Fruit fly (Drosophila melanogaster) whole organism, embryonic: ENCODE data around the gene CG6470.

Experiments used
- Adf1 ChIP-seq: fragments of 200-800 bp; sonication (Bioruptor generic); IDR thresholded peaks from 2 replicates; pipeline ENCODE4 v1.3.6; 2022; ENCODE audit warnings: missing biosample characterization, missing genetic modification characterization
- BEAF-32 ChIP-seq: fragments of 200-800 bp; sonication (Bioruptor generic); optimal IDR thresholded peaks from 3 replicates; lab custom pipeline; 2017; ENCODE audit warnings: missing biosample characterization, missing genetic modification characterization, mild to moderate bottlenecking, moderate library complexity, missing genetic modification reagents
- CG10321 ChIP-seq: fragments of 200-800 bp; sonication (Bioruptor generic); IDR thresholded peaks from 2 replicates; pipeline ENCODE4 v1.3.6; 2022; ENCODE audit warnings: missing biosample characterization, missing genetic modification characterization
- CG12071 ChIP-seq: fragments of 200-800 bp; sonication (Bioruptor generic); optimal IDR thresholded peaks from 3 replicates; lab custom pipeline; 2018; ENCODE audit warnings: missing biosample characterization, mild to moderate bottlenecking, missing genetic modification characterization
- CG12155 ChIP-seq: fragments of 200-800 bp; sonication (Bioruptor generic); optimal IDR thresholded peaks from 3 replicates; lab custom pipeline; 2016; ENCODE audit warnings: missing biosample characterization, missing genetic modification characterization
- CG13424 ChIP-seq: fragments of 200-800 bp; sonication (Bioruptor generic); optimal IDR thresholded peaks from 2 replicates; lab custom pipeline; 2019; ENCODE audit warnings: missing biosample characterization, mild to moderate bottlenecking, missing genetic modification characterization, moderate library complexity
- CG13894 ChIP-seq: fragments of 200-800 bp; sonication (Bioruptor generic); optimal IDR thresholded peaks from 3 replicates; lab custom pipeline; 2018; ENCODE audit warnings: missing biosample characterization, mild to moderate bottlenecking, missing genetic modification characterization, moderate library complexity
- CG18011 ChIP-seq: fragments of 200-800 bp; sonication (Bioruptor generic); optimal IDR thresholded peaks from 2 replicates; lab custom pipeline; 2017; ENCODE audit warnings: missing biosample characterization, missing genetic modification characterization, mild to moderate bottlenecking, moderate library complexity, missing genotype
- CG2678 ChIP-seq: fragments of 200-800 bp; sonication (Bioruptor generic); optimal IDR thresholded peaks from 3 replicates; lab custom pipeline; 2019; ENCODE audit warnings: missing biosample characterization, mild to moderate bottlenecking, missing genetic modification characterization, moderate library complexity
- CG2889 ChIP-seq: fragments of 200-800 bp; sonication (Bioruptor generic); IDR thresholded peaks from 3 replicates; pipeline ENCODE4 v1.3.6; 2022; ENCODE audit warnings: missing biosample characterization, missing genetic modification characterization
- CG32767 ChIP-seq: fragments of 200-800 bp; sonication (Bioruptor generic); IDR thresholded peaks from 2 replicates; pipeline ENCODE4 v1.3.6; 2022; ENCODE audit warnings: missing biosample characterization, missing genetic modification characterization
- CG3281 ChIP-seq: fragments of 200-800 bp; sonication (Bioruptor generic); optimal IDR thresholded peaks from 3 replicates; lab custom pipeline; 2017; ENCODE audit warnings: missing biosample characterization, mild to moderate bottlenecking, missing genetic modification characterization
- CG6272 ChIP-seq: fragments of 200-800 bp; sonication (Bioruptor generic); IDR thresholded peaks from 2 replicates; pipeline ENCODE4 v1.3.6; 2022; ENCODE audit warnings: missing biosample characterization, missing genetic modification characterization
- CG6654 ChIP-seq: fragments of 200-800 bp; sonication (Bioruptor generic); optimal IDR thresholded peaks from 2 replicates; lab custom pipeline; 2017; ENCODE audit warnings: missing biosample characterization, mild to moderate bottlenecking, missing genetic modification characterization
- CG6683 ChIP-seq: fragments of 200-800 bp; sonication (Bioruptor generic); optimal IDR thresholded peaks from 2 replicates; lab custom pipeline; 2017; ENCODE audit warnings: missing biosample characterization, mild to moderate bottlenecking, missing genetic modification characterization, missing genetic modification reagents
- CG6791 ChIP-seq: fragments of 200-800 bp; sonication (Bioruptor generic); IDR thresholded peaks from 3 replicates; pipeline ENCODE4 v1.3.6; 2022; ENCODE audit warnings: missing biosample characterization, missing genetic modification characterization; ENCODE audit not compliant: partially characterized antibody
- CG7372 ChIP-seq: fragments of 200-800 bp; sonication (Bioruptor generic); IDR thresholded peaks from 2 replicates; pipeline ENCODE4 v1.3.6; 2022; ENCODE audit warnings: missing biosample characterization, missing genetic modification characterization
- CG7839 ChIP-seq: fragments of 200-800 bp; sonication (Bioruptor generic); optimal IDR thresholded peaks from 3 replicates; lab custom pipeline; 2018; ENCODE audit warnings: missing biosample characterization, mild to moderate bottlenecking, missing genetic modification characterization, moderate library complexity
- CG7963 ChIP-seq: fragments of 200-800 bp; sonication (Bioruptor generic); IDR thresholded peaks from 3 replicates; pipeline ENCODE4 v1.3.6; 2022; ENCODE audit warnings: missing biosample characterization, missing genetic modification characterization; ENCODE audit not compliant: partially characterized antibody
- CG8089 ChIP-seq: fragments of 200-800 bp; sonication (Bioruptor generic); optimal IDR thresholded peaks from 3 replicates; lab custom pipeline; 2016; ENCODE audit warnings: missing biosample characterization, missing genetic modification characterization
- CG8290 ChIP-seq, 3 experiments: fragments of 200-800 bp; sonication (Bioruptor generic); optimal IDR thresholded peaks; 2 replicates each; lab custom pipeline; 2016 to 2019; ENCODE audit warnings: missing biosample characterization in 3 of 3, missing genetic modification characterization in 3 of 3, mild to moderate bottlenecking in 2 of 3, moderate library complexity in 1 of 3
- CG8765 ChIP-seq: fragments of 200-800 bp; sonication (Bioruptor generic); IDR thresholded peaks from 2 replicates; pipeline ENCODE4 v1.3.6; 2022; ENCODE audit warnings: missing biosample characterization, missing genetic modification characterization
- Doc3 ChIP-seq: fragments of 200-800 bp; sonication (Bioruptor generic); IDR thresholded peaks from 3 replicates; pipeline ENCODE4 v1.3.6; 2022; ENCODE audit warnings: missing biosample characterization, missing genetic modification characterization; ENCODE audit not compliant: partially characterized antibody
- Fer2 ChIP-seq: fragments of 200-800 bp; sonication (Bioruptor generic); optimal IDR thresholded peaks from 2 replicates; lab custom pipeline; 2018; ENCODE audit warnings: missing biosample characterization, mild to moderate bottlenecking, missing genetic modification characterization, moderate library complexity
- HLH4C ChIP-seq: fragments of 200-800 bp; sonication (Bioruptor generic); IDR thresholded peaks from 3 replicates; pipeline ENCODE4 v1.3.6; 2022; ENCODE audit warnings: missing biosample characterization, missing genetic modification characterization; ENCODE audit not compliant: partially characterized antibody
- HmgD ChIP-seq: fragments of 200-800 bp; sonication (Bioruptor generic); optimal IDR thresholded peaks from 3 replicates; lab custom pipeline; 2016; ENCODE audit warnings: missing biosample characterization, missing genetic modification characterization
- Hr39 ChIP-seq: fragments of >200 bp; optimal IDR thresholded peaks from 2 replicates; lab custom pipeline; 2017
- Med ChIP-seq: fragments of 200-800 bp; sonication (Bioruptor generic); peaks from one replicate; lab custom pipeline; 2016; ENCODE audit warnings: missing biosample characterization, missing genetic modification characterization, mild to moderate bottlenecking, inconsistent platforms, moderate library complexity
- PHDP ChIP-seq: fragments of 200-800 bp; sonication (Bioruptor generic); optimal IDR thresholded peaks from 3 replicates; lab custom pipeline; 2018; ENCODE audit warnings: missing biosample characterization, mild to moderate bottlenecking, missing genetic modification characterization, moderate library complexity
- Sin3A ChIP-seq: fragments of >200 bp; optimal IDR thresholded peaks from 2 replicates; lab custom pipeline; 2018
- Tbp ChIP-seq: fragments of >200 bp; optimal IDR thresholded peaks from 2 replicates; lab custom pipeline; 2018; ENCODE audit warnings: missing biosample characterization, missing genetic modification characterization
- Vsx1 ChIP-seq: fragments of 200-800 bp; sonication (Bioruptor generic); optimal IDR thresholded peaks from 2 replicates; lab custom pipeline; 2017; ENCODE audit warnings: missing biosample characterization, mild to moderate bottlenecking, missing genetic modification characterization, missing genetic modification reagents
- bigmax ChIP-seq: fragments of 200-800 bp; sonication (Bioruptor generic); optimal IDR thresholded peaks from 2 replicates; lab custom pipeline; 2018; ENCODE audit warnings: missing biosample characterization, mild to moderate bottlenecking, missing genetic modification characterization
- bowl ChIP-seq: fragments of 200-800 bp; sonication (Bioruptor generic); IDR thresholded peaks from 2 replicates; pipeline ENCODE4 v1.3.6; 2022; ENCODE audit warnings: missing biosample characterization, missing genetic modification characterization
- croc ChIP-seq: fragments of 200-800 bp; sonication (Bioruptor generic); conservative IDR thresholded peaks from 3 replicates; pipeline ENCODE4 v1.3.6; 2022; ENCODE audit warnings: missing biosample characterization, missing genetic modification characterization
- disco-r ChIP-seq: fragments of 200-800 bp; sonication (Bioruptor generic); optimal IDR thresholded peaks from 2 replicates; lab custom pipeline; 2016; ENCODE audit warnings: missing biosample characterization, missing genetic modification characterization
- ewg ChIP-seq: fragments of 200-800 bp; sonication (Bioruptor generic); optimal IDR thresholded peaks from 3 replicates; lab custom pipeline; 2017; ENCODE audit warnings: mild to moderate bottlenecking, missing biosample characterization, missing genetic modification reagents, missing genetic modification characterization
- fd102C ChIP-seq: fragments of 200-800 bp; sonication (Bioruptor generic); optimal IDR thresholded peaks from 2 replicates; lab custom pipeline; 2018; ENCODE audit warnings: missing biosample characterization, mild to moderate bottlenecking, missing genetic modification characterization, moderate library complexity
- gce ChIP-seq: fragments of 200-800 bp; sonication (Bioruptor generic); IDR thresholded peaks from 3 replicates; pipeline ENCODE4 v1.3.6; 2022; ENCODE audit warnings: missing biosample characterization, missing genetic modification characterization
- ham ChIP-seq: fragments of 200-800 bp; sonication (Bioruptor generic); IDR thresholded peaks from 2 replicates; pipeline ENCODE4 v1.3.6; 2022; ENCODE audit warnings: missing biosample characterization, missing genetic modification characterization
- mirr ChIP-seq: fragments of 200-800 bp; sonication (Bioruptor generic); optimal IDR thresholded peaks from 3 replicates; lab custom pipeline; 2018; ENCODE audit warnings: missing biosample characterization, mild to moderate bottlenecking, missing genetic modification characterization
- nau ChIP-seq: fragments of 200-800 bp; sonication (Bioruptor generic); optimal IDR thresholded peaks from 3 replicates; lab custom pipeline; 2017; ENCODE audit warnings: missing biosample characterization, mild to moderate bottlenecking, missing genetic modification characterization, missing genetic modification reagents
- pita ChIP-seq: fragments of 200-800 bp; sonication (Bioruptor generic); optimal IDR thresholded peaks from 2 replicates; lab custom pipeline; 2017; ENCODE audit warnings: missing biosample characterization, mild to moderate bottlenecking, missing genetic modification characterization
- repo ChIP-seq: fragments of 200-800 bp; sonication (Bioruptor generic); optimal IDR thresholded peaks from 2 replicates; lab custom pipeline; 2016; ENCODE audit warnings: missing biosample characterization, missing genetic modification characterization
- sens ChIP-seq: fragments of 200-800 bp; sonication (Bioruptor generic); peaks from one replicate; lab custom pipeline; 2016; ENCODE audit warnings: missing biosample characterization, missing genetic modification characterization
- sens-2 ChIP-seq: fragments of 200-800 bp; sonication (Bioruptor generic); IDR thresholded peaks from 2 replicates; pipeline ENCODE4 v1.3.6; 2022; ENCODE audit warnings: missing biosample characterization, missing genetic modification characterization
- sisA ChIP-seq: fragments of 200-800 bp; sonication (Bioruptor generic); IDR thresholded peaks from 2 replicates; pipeline ENCODE4 v1.3.6; 2022; ENCODE audit warnings: missing biosample characterization, missing genetic modification characterization
- slou ChIP-seq: fragments of 200-800 bp; sonication (Bioruptor generic); optimal IDR thresholded peaks from 3 replicates; lab custom pipeline; 2016; ENCODE audit warnings: missing biosample characterization, missing genetic modification characterization
- ssp ChIP-seq: fragments of 200-800 bp; sonication (Bioruptor generic); IDR thresholded peaks from 2 replicates; pipeline ENCODE4 v1.3.6; 2022; ENCODE audit warnings: missing biosample characterization, missing genetic modification characterization
- sug ChIP-seq: fragments of 200-800 bp; optimal IDR thresholded peaks from 2 replicates; lab custom pipeline; 2019; ENCODE audit warnings: missing biosample characterization, mild to moderate bottlenecking, missing genetic modification characterization, moderate library complexity
- tio ChIP-seq: fragments of 200-800 bp; sonication (Bioruptor generic); optimal IDR thresholded peaks from 2 replicates; lab custom pipeline; 2017; ENCODE audit warnings: missing biosample characterization, missing genetic modification characterization, inconsistent platforms
- unpg ChIP-seq: fragments of 200-800 bp; sonication (Bioruptor generic); optimal IDR thresholded peaks from 3 replicates; lab custom pipeline; 2018; ENCODE audit warnings: missing biosample characterization, mild to moderate bottlenecking, missing genetic modification characterization, moderate library complexity

CG6470 gene

dm6 chrX:18510884-18511283 is 3.8 kb downstream of the CG6470 start:
- TF ChIP-seq disco-r: no peak
- TF ChIP-seq Hr39 (lab: Kevin White, UChicago): no peak
- peak; percentile 44 for TF ChIP-seq CG3281
- TF ChIP-seq HLH4C (GFP tag; lab: Robert Waterston, UW): no peak
- no peak for TF ChIP-seq sisA
- TF ChIP-seq CG7963 (GFP tag; lab: Robert Waterston, UW): no peak
- peak; percentile 55 for TF ChIP-seq sug
- TF ChIP-seq CG2889 (GFP tag; lab: Robert Waterston, UW): no peak
- TF ChIP-seq CG10321: no peak
- no peak for TF ChIP-seq Doc3 (GFP tag; lab: Robert Waterston, UW)
- no peak for TF ChIP-seq Tbp (GFP tag; lab: Kevin White, UChicago)
- TF ChIP-seq unpg: peak; percentile 19
- TF ChIP-seq croc (GFP tag; lab: Robert Waterston, UW): no peak
- TF ChIP-seq repo (GFP tag; lab: Kevin White, UChicago): no peak
- TF ChIP-seq CG8089 (GFP tag; lab: Kevin White, UChicago): no peak
- TF ChIP-seq fd102C (GFP tag; lab: Kevin White, UChicago): no peak
- peak; percentile 7 for TF ChIP-seq CG7839
- TF ChIP-seq slou (GFP tag; lab: Kevin White, UChicago): no peak
- no peak for TF ChIP-seq Sin3A
- no peak for TF ChIP-seq Vsx1 (GFP tag; lab: Kevin White, UChicago)
- TF ChIP-seq pita (GFP tag; lab: Kevin White, UChicago): no peak
- no peak for TF ChIP-seq ssp (GFP tag; lab: Robert Waterston, UW)
- no peak for TF ChIP-seq tio (GFP tag; lab: Kevin White, UChicago)
- no peak for TF ChIP-seq BEAF-32
- peak; percentile 60 for TF ChIP-seq CG2678 (tag; lab: Kevin White, UChicago)
- TF ChIP-seq CG13424 (tag; lab: Kevin White, UChicago): no peak
- TF ChIP-seq Adf1: no peak
- peak; percentile 49 for TF ChIP-seq CG12071 (GFP tag; lab: Kevin White, UChicago)
- no peak for TF ChIP-seq CG6683
- TF ChIP-seq ham (GFP tag; lab: Robert Waterston, UW): no peak
- TF ChIP-seq bowl (GFP tag; lab: Robert Waterston, UW): no peak
- TF ChIP-seq CG12155: no peak
- no peak for TF ChIP-seq CG8765 (GFP tag; lab: Robert Waterston, UW)
- no peak for TF ChIP-seq CG32767 (GFP tag; lab: Robert Waterston, UW)
- TF ChIP-seq gce (GFP tag; lab: Robert Waterston, UW): no peak
- TF ChIP-seq nau (GFP tag; lab: Kevin White, UChicago): no peak
- no peak for TF ChIP-seq CG8290 (GFP tag; optimal IDR thresholded peaks at IDR 0.05; lab: Kevin White, UChicago)
- TF ChIP-seq CG8290 (tag; optimal IDR thresholded peaks at IDR 0.05; lab: Kevin White, UChicago): peak in 1 of 2 experiments; percentile 58
- TF ChIP-seq sens-2: no peak
- no peak for TF ChIP-seq CG18011 (GFP tag; lab: Kevin White, UChicago)
- no peak for TF ChIP-seq CG6654 (GFP tag; lab: Kevin White, UChicago)
- TF ChIP-seq Fer2 (tag; lab: Kevin White, UChicago): no peak
- no peak for TF ChIP-seq HmgD (GFP tag; lab: Kevin White, UChicago)
- no peak for TF ChIP-seq bigmax (GFP tag; lab: Kevin White, UChicago)
- no peak for TF ChIP-seq ewg (GFP tag; lab: Kevin White, UChicago)
- no peak for TF ChIP-seq CG6272 (GFP tag; lab: Robert Waterston, UW)
- no peak for TF ChIP-seq sens (GFP tag; lab: Kevin White, UChicago)
- peak; percentile 26 for TF ChIP-seq mirr (GFP tag; lab: Kevin White, UChicago)
- TF ChIP-seq PHDP (tag; lab: Kevin White, UChicago): peak; percentile 24
- TF ChIP-seq CG6791 (GFP tag; lab: Robert Waterston, UW): no peak
- peak; percentile 66 for TF ChIP-seq CG13894
- peak; percentile 63 for TF ChIP-seq Med (GFP tag; lab: Kevin White, UChicago)
- TF ChIP-seq CG7372 (GFP tag; lab: Robert Waterston, UW): no peak
